Worm (Caenorhabditis elegans) whole organism, mixed stage, embryonic: ENCODE data around the gene frpr-12.

Experiments
- ces-1 ChIP-seq: fragments of 150-350 bp; optimal IDR thresholded peaks from 2 replicates; lab custom pipeline; 2014; ENCODE audit warnings: missing biosample characterization, missing genetic modification reagents, missing genetic modification characterization
- hlh-1 ChIP-seq: fragments of 150-350 bp; optimal IDR thresholded peaks from 2 replicates; lab custom pipeline; 2014; ENCODE audit warnings: missing biosample characterization, missing genetic modification reagents, missing genetic modification characterization
- nhr-28 ChIP-seq: fragments of 150-350 bp; optimal IDR thresholded peaks from 2 replicates; lab custom pipeline; 2014; ENCODE audit warnings: missing biosample characterization, missing genetic modification characterization
- pha-4 ChIP-seq: fragments of 150-350 bp; optimal IDR thresholded peaks from 2 replicates; lab custom pipeline; 2018; ENCODE audit warnings: missing biosample characterization, missing genetic modification reagents, missing genetic modification characterization
- snpc-4 ChIP-seq: fragments of 150-350 bp; optimal IDR thresholded peaks from 2 replicates; lab custom pipeline; 2014; ENCODE audit warnings: missing biosample characterization, missing genetic modification characterization
- unc-39 ChIP-seq: fragments of 150-350 bp; optimal IDR thresholded peaks from 2 replicates; lab custom pipeline; 2014; ENCODE audit warnings: missing biosample characterization, missing genetic modification characterization

ce11 chrV:8932318-8932717 lies 29.5 kb downstream of the frpr-12 start, which contains the start of gene H14N18.2:
- TF ChIP-seq unc-39 (tag; lab: Kevin White, UChicago) (no peak), hlh-1 (no peak), nhr-28 (tag; lab: Kevin White, UChicago) (no peak), snpc-4 (tag; lab: Kevin White, UChicago) (no peak), ces-1 (no peak), pha-4 (tag; lab: Kevin White, UChicago) (no peak)
